Worm (Caenorhabditis elegans) whole organism, L1 larva: ENCODE measurements around the gene C39B10.1.

Source experiments
- F16B12.6 ChIP-seq: fragments of 150-350 bp; optimal IDR thresholded peaks from 2 replicates; lab custom pipeline; 2014; ENCODE audit warnings: missing biosample characterization, missing genetic modification characterization
- aha-1 ChIP-seq: fragments of 150-350 bp; optimal IDR thresholded peaks from 2 replicates; lab custom pipeline; 2014; ENCODE audit warnings: missing biosample characterization, missing genetic modification characterization
- ama-1 ChIP-seq: fragments of 150-350 bp; optimal IDR thresholded peaks from 2 replicates; lab custom pipeline; 2014
- ceh-8 ChIP-seq: fragments of 200-800 bp; sonication (Bioruptor generic); optimal IDR thresholded peaks from 2 replicates; lab custom pipeline; 2018; ENCODE audit warnings: mild to moderate bottlenecking, missing genetic modification characterization, moderate library complexity, missing compliant biosample characterization
- ceh-88 ChIP-seq: fragments of 200-800 bp; sonication (Bioruptor generic); IDR thresholded peaks from 2 replicates; pipeline ENCODE4 v1.3.6; 2022; ENCODE audit warnings: missing genetic modification characterization, missing compliant biosample characterization
- dsc-1 ChIP-seq: sonication (generic microtip); optimal IDR thresholded peaks from 2 replicates; lab custom pipeline; 2016; ENCODE audit warnings: mild to moderate bottlenecking, missing genetic modification characterization, missing compliant biosample characterization
- efl-1 ChIP-seq, 4 experiments: fragments of 150-350 bp; optimal IDR thresholded peaks in 3 of 4; peaks in 1 of 4; 1 replicate in 1 of 4; 2 replicates in 3 of 4; lab custom pipeline; 2014; ENCODE audit warnings: missing biosample characterization in 2 of 4, missing genetic modification characterization in 2 of 4, missing genetic modification reagents in 2 of 4
- egl-27 ChIP-seq, 2 experiments: fragments of 150-350 bp in 1 of 2; sonication (generic microtip); optimal IDR thresholded peaks; 3 replicates each; lab custom pipeline; 2017 to 2018; ENCODE audit warnings: missing biosample characterization in 2 of 2, missing genetic modification characterization in 2 of 2, missing genetic modification reagents in 2 of 2
- ets-5 ChIP-seq: fragments of 200-800 bp; sonication (Bioruptor generic); IDR thresholded peaks from 2 replicates; pipeline ENCODE4 v1.3.6; 2022; ENCODE audit warnings: missing genetic modification characterization, missing compliant biosample characterization
- grh-1 ChIP-seq: fragments of 200-800 bp; sonication (Bioruptor generic); IDR thresholded peaks from 2 replicates; pipeline ENCODE4 v1.3.6; 2022; ENCODE audit warnings: missing genetic modification reagents, missing genetic modification characterization, missing compliant biosample characterization
- hlh-17 ChIP-seq: fragments of 200-800 bp; sonication (Bioruptor generic); optimal IDR thresholded peaks from 2 replicates; lab custom pipeline; 2018; ENCODE audit warnings: missing genetic modification characterization, mild to moderate bottlenecking, missing compliant biosample characterization, moderate library complexity, borderline replicate concordance
- hpl-2 ChIP-seq: fragments of 150-350 bp; optimal IDR thresholded peaks from 2 replicates; lab custom pipeline; 2014; ENCODE audit warnings: missing biosample characterization, missing genetic modification reagents, missing genetic modification characterization
- irx-1 ChIP-seq: sonication (generic microtip); optimal IDR thresholded peaks from 2 replicates; lab custom pipeline; 2016; ENCODE audit warnings: missing genetic modification characterization, missing compliant biosample characterization
- jun-1 ChIP-seq: fragments of 150-350 bp; optimal IDR thresholded peaks from 2 replicates; lab custom pipeline; 2014; ENCODE audit warnings: missing biosample characterization, missing genetic modification reagents, missing genetic modification characterization
- lin-13 ChIP-seq: fragments of 150-350 bp; optimal IDR thresholded peaks from 2 replicates; lab custom pipeline; 2014; ENCODE audit warnings: missing biosample characterization, missing genetic modification reagents, missing genetic modification characterization
- lin-15B ChIP-seq: fragments of 150-350 bp; sonication (generic microtip); optimal IDR thresholded peaks from 3 replicates; lab custom pipeline; 2014; ENCODE audit warnings: missing biosample characterization, missing genetic modification characterization
- nhr-11 ChIP-seq: fragments of 150-350 bp; optimal IDR thresholded peaks from 2 replicates; lab custom pipeline; 2014; ENCODE audit warnings: missing biosample characterization, missing genetic modification characterization
- nhr-20 ChIP-seq: sonication (generic microtip); optimal IDR thresholded peaks from 2 replicates; lab custom pipeline; 2016; ENCODE audit warnings: mild to moderate bottlenecking, missing genetic modification characterization, missing compliant biosample characterization
- nhr-237 ChIP-seq: fragments of 150-350 bp; optimal IDR thresholded peaks from 2 replicates; lab custom pipeline; 2014; ENCODE audit warnings: missing biosample characterization, missing genetic modification characterization
- nhr-47 ChIP-seq: sonication (generic microtip); optimal IDR thresholded peaks from 2 replicates; lab custom pipeline; 2016; ENCODE audit warnings: mild to moderate bottlenecking, missing genetic modification characterization, moderate library complexity, missing compliant biosample characterization
- nhr-76 ChIP-seq: sonication (generic microtip); optimal IDR thresholded peaks from 2 replicates; lab custom pipeline; 2017; ENCODE audit warnings: missing biosample characterization, missing genetic modification characterization
- nhr-77 ChIP-seq: fragments of 150-350 bp; optimal IDR thresholded peaks from 2 replicates; lab custom pipeline; 2014; ENCODE audit warnings: missing biosample characterization, missing genetic modification characterization
- nhr-85 ChIP-seq: sonication (generic microtip); peaks from one replicate; lab custom pipeline; 2016; ENCODE audit warnings: missing genetic modification characterization, inconsistent platforms, missing compliant biosample characterization
- nhr-90 ChIP-seq: sonication (generic microtip); optimal IDR thresholded peaks from 2 replicates; lab custom pipeline; 2016; ENCODE audit warnings: mild to moderate bottlenecking, missing genetic modification characterization, missing compliant biosample characterization; ENCODE audit not compliant: poor library complexity
- pag-3 ChIP-seq: sonication (generic microtip); optimal IDR thresholded peaks from 2 replicates; lab custom pipeline; 2017; ENCODE audit warnings: missing genetic modification characterization, mild to moderate bottlenecking, missing compliant biosample characterization, antibody characterized with exemption, borderline replicate concordance; ENCODE audit not compliant: insufficient read depth
- snu-23 ChIP-seq: sonication (generic microtip); optimal IDR thresholded peaks from 2 replicates; lab custom pipeline; 2016; ENCODE audit warnings: missing genetic modification characterization, missing compliant biosample characterization
- sptf-1 ChIP-seq: fragments of 150-350 bp; optimal IDR thresholded peaks from 2 replicates; lab custom pipeline; 2014; ENCODE audit warnings: missing biosample characterization, missing genetic modification characterization
- swsn-7 ChIP-seq: sonication (generic microtip); optimal IDR thresholded peaks from 2 replicates; lab custom pipeline; 2016; ENCODE audit warnings: missing genetic modification characterization, missing compliant biosample characterization
- unc-86 ChIP-seq: sonication (generic microtip); optimal IDR thresholded peaks from 2 replicates; lab custom pipeline; 2016; ENCODE audit warnings: missing genetic modification characterization, missing compliant biosample characterization
- unc-98 ChIP-seq: fragments of 200-800 bp; sonication (Bioruptor generic); IDR thresholded peaks from 2 replicates; pipeline ENCODE4 v1.3.6; 2022; ENCODE audit warnings: missing genetic modification characterization, missing compliant biosample characterization
- vab-15 ChIP-seq: sonication (generic microtip); optimal IDR thresholded peaks from 2 replicates; lab custom pipeline; 2017; ENCODE audit warnings: missing genotype, mild to moderate bottlenecking, missing genetic modification characterization, missing compliant biosample characterization
- zag-1 ChIP-seq: fragments of 150-350 bp; optimal IDR thresholded peaks from 2 replicates; lab custom pipeline; 2014; ENCODE audit warnings: missing biosample characterization, missing genetic modification characterization

Gene C39B10.1

ce11 chrX:10491875-10492523 lies 28.6 kb upstream of the C39B10.1 start:
- no peak for TF ChIP-seq nhr-11
- TF ChIP-seq lin-13 (GFP tag; lab: Kevin White, UChicago) = no peak
- no peak for TF ChIP-seq jun-1 (tag; lab: Kevin White, UChicago)
- TF ChIP-seq ceh-8 = no peak
- TF ChIP-seq nhr-76 (tag; lab: Kevin White, UChicago) = no peak
- TF ChIP-seq lin-15B = no peak
- TF ChIP-seq irx-1 (tag; lab: Kevin White, UChicago) = no peak
- TF ChIP-seq hpl-2 = no peak
- no peak for TF ChIP-seq unc-86 (tag; lab: Kevin White, UChicago)
- no peak for TF ChIP-seq dsc-1 (tag; lab: Kevin White, UChicago)
- no peak for TF ChIP-seq egl-27 (tag; optimal IDR thresholded peaks at IDR 0.05; lab: Kevin White, UChicago)
- TF ChIP-seq F16B12.6 (tag; lab: Kevin White, UChicago) = no peak
- TF ChIP-seq pag-3 (tag; lab: Kevin White, UChicago) = no peak
- TF ChIP-seq hlh-17 (GFP tag; lab: Kevin White, UChicago) = no peak
- TF ChIP-seq swsn-7 (tag; lab: Kevin White, UChicago) = no peak
- TF ChIP-seq zag-1 = no peak
- no peak for TF ChIP-seq nhr-20 (tag; lab: Kevin White, UChicago)
- no peak for TF ChIP-seq nhr-77
- TF ChIP-seq vab-15 (tag; lab: Kevin White, UChicago) = no peak

- TF ChIP-seq efl-1 (optimal IDR thresholded peaks at IDR 0.05; lab: Kevin White, UChicago) = no peak
- peak in 1 of 2 experiments; percentile 41 for TF ChIP-seq efl-1 (GFP tag; optimal IDR thresholded peaks at IDR 0.05 in 1 of 2; lab: Kevin White, UChicago)
- no peak for TF ChIP-seq grh-1 (GFP tag; lab: Robert Waterston, UW)
- TF ChIP-seq nhr-47 = no peak
These were observed 27.6 kb upstream of the C39B10.1 start, which contains the start of gene C33D3.5 for ce11 chrX:10491044-10491443. C33D3.5 (plus strand) TSS chrX:10491344.

- TF ChIP-seq irx-1 (tag; lab: Kevin White, UChicago) (no peak), unc-98 (GFP tag; lab: Robert Waterston, UW) (no peak), egl-27 (tag; optimal IDR thresholded peaks at IDR 0.05; lab: Kevin White, UChicago) (no peak), nhr-85 (tag; lab: Kevin White, UChicago) (no peak), nhr-237 (no peak), ceh-88 (GFP tag; lab: Robert Waterston, UW) (no peak), lin-15B (no peak), snu-23 (GFP tag; lab: Kevin White, UChicago) (no peak), vab-15 (tag; lab: Kevin White, UChicago) (no peak), ceh-8 (no peak), ama-1 (lab: Kevin White, UChicago) (no peak), aha-1 (no peak), pag-3 (tag; lab: Kevin White, UChicago) (no peak), sptf-1 (tag; lab: Kevin White, UChicago) (no peak), zag-1 (no peak)
These were observed 25.3 kb upstream of the C39B10.1 start, which contains the start of gene C33D3.4 for ce11 chrX:10488763-10489162. C33D3.4 (plus strand) TSS chrX:10489063.

- TF ChIP-seq ets-5 (GFP tag; lab: Robert Waterston, UW) (no peak), jun-1 (tag; lab: Kevin White, UChicago) (no peak)
These were observed 21.9 kb upstream of the C39B10.1 start, which contains the start of gene C33D3.3 for ce11 chrX:10485300-10485755. C33D3.3 (plus strand) TSS chrX:10485350.

ce11 chrX:10482272-10482671 lies 18.8 kb upstream of the C39B10.1 start:
- TF ChIP-seq efl-1 (optimal IDR thresholded peaks at IDR 0.05; lab: Kevin White, UChicago) = no peak
- peak in 1 of 2 experiments; percentile 50 for TF ChIP-seq efl-1 (GFP tag; optimal IDR thresholded peaks at IDR 0.05 in 1 of 2; lab: Kevin White, UChicago)
- no peak for TF ChIP-seq nhr-90 (tag; lab: Kevin White, UChicago)
